Fruit fly (Drosophila melanogaster) Kc167 (cell line): ENCODE results near the gene plh.

Experiments
- Sin3A ChIP-seq: fragments of >200 bp; optimal IDR thresholded peaks from 2 replicates; lab custom pipeline; 2018; ENCODE audit warnings: missing external identifiers
- psq ChIP-seq: fragments of >200 bp; optimal IDR thresholded peaks from 2 replicates; lab custom pipeline; 2017; ENCODE audit warnings: missing external identifiers

dm6 chr3R:4979143-4979728 lies 31.6 kb downstream of the plh start:
- TF ChIP-seq psq (no peak), Sin3A (lab: Kevin White, UChicago) (no peak)
